Worm (Caenorhabditis elegans): ENCODE measurements around the gene Y39B6A.5.

Y39B6A.5 gene

DNA sequence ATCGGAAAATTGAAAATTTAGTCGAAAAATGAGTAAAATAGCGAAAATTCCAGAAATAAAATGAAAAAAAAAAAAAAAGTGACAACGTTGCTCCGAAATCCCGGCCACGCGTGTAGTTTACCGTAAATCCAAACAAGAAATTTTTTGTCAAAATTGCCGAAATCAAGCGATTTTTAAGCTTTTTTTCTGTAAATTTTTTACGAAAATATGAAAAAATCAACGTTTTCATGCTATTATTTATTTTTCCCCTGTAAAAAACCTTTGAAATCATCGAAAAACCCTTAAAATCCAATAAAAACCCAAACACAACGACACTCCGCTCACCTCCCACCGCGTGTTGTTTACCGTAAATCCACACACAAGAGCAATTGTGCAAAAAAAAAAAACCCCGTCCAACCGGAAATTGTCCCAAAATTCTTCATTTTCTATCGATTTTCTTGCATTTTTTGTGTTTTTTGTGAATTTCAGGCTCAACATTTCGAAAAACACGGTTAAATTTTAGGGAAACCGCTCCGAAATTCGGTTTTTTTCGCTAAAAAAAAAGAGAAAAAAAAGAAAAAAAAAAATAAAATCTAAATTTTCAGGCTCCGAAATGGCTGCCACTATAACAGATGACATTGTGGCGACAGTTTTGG, 31.4 kb upstream of the Y39B6A.5 start, which contains the start of the genes Y39B6A.3 and pph-5:
Y39B6A.3 (minus strand) TSS at position 51 of the 635 bp plus-strand sequence.
pph-5 (plus strand) TSS at position 585 of the 635 bp plus-strand sequence.
- no peak for TF ChIP-seq nhr-77 (tag; optimal IDR thresholded peaks at IDR 0.05)
- TF ChIP-seq ceh-16 (tag; optimal IDR thresholded peaks at IDR 0.05) = no peak
- no peak for TF ChIP-seq egl-27 (tag; optimal IDR thresholded peaks at IDR 0.05)
- peak; percentile 25 for TF ChIP-seq elt-2 (tag; optimal IDR thresholded peaks at IDR 0.05)
- TF ChIP-seq pqm-1 (tag; optimal IDR thresholded peaks at IDR 0.05) = peak; percentile 8
- no peak for TF ChIP-seq lsy-12 (tag; optimal IDR thresholded peaks at IDR 0.05)
- TF ChIP-seq mdl-1 (tag; optimal IDR thresholded peaks at IDR 0.05) = no peak
- TF ChIP-seq fkh-10 (GFP tag; optimal IDR thresholded peaks at IDR 0.05) = peak; percentile 1
- peak; percentile 0 for TF ChIP-seq ceh-28 (tag; optimal IDR thresholded peaks at IDR 0.05)
- no peak for TF ChIP-seq snpc-4 (tag; optimal IDR thresholded peaks at IDR 0.05)
- TF ChIP-seq ztf-4 (tag; optimal IDR thresholded peaks at IDR 0.05) = no peak
- TF ChIP-seq R02D3.7 (tag; optimal IDR thresholded peaks at IDR 0.05) = peak; percentile 97
- no peak for TF ChIP-seq elt-3 (tag; optimal IDR thresholded peaks at IDR 0.05)
- TF ChIP-seq unc-62 (GFP tag; optimal IDR thresholded peaks at IDR 0.05) = no peak
- no peak for TF ChIP-seq nhr-23 (tag; optimal IDR thresholded peaks at IDR 0.05)
- no peak for TF ChIP-seq ceh-9 (tag; optimal IDR thresholded peaks at IDR 0.05)
- no peak for TF ChIP-seq nhr-43 (tag; optimal IDR thresholded peaks at IDR 0.05; ENCODE audit: poor library complexity, severe bottlenecking)
- TF ChIP-seq nhr-11 (tag; optimal IDR thresholded peaks at IDR 0.05) = no peak
- no peak for TF ChIP-seq skn-1 (tag; optimal IDR thresholded peaks at IDR 0.05)
- TF ChIP-seq nhr-67 (tag; optimal IDR thresholded peaks at IDR 0.05) = no peak
- peak; percentile 8 for TF ChIP-seq pha-4 (tag; optimal IDR thresholded peaks at IDR 0.05)
- no peak for TF ChIP-seq elt-1 (tag; optimal IDR thresholded peaks at IDR 0.05)
- no peak for TF ChIP-seq nhr-28 (tag; optimal IDR thresholded peaks at IDR 0.05)
- TF ChIP-seq tbx-2 (tag; optimal IDR thresholded peaks at IDR 0.05) = no peak
- TF ChIP-seq mml-1 (tag; optimal IDR thresholded peaks at IDR 0.05) = no peak
- TF ChIP-seq ZK546.5 (tag; optimal IDR thresholded peaks at IDR 0.05) = no peak
- no peak for TF ChIP-seq eor-1 (tag; optimal IDR thresholded peaks at IDR 0.05)
- peak; percentile 23 for TF ChIP-seq nfya-1 (tag; optimal IDR thresholded peaks at IDR 0.05; ENCODE audit: insufficient read depth)
- peak; percentile 74 for TF ChIP-seq lin-15B (tag; optimal IDR thresholded peaks at IDR 0.05)

DNA sequence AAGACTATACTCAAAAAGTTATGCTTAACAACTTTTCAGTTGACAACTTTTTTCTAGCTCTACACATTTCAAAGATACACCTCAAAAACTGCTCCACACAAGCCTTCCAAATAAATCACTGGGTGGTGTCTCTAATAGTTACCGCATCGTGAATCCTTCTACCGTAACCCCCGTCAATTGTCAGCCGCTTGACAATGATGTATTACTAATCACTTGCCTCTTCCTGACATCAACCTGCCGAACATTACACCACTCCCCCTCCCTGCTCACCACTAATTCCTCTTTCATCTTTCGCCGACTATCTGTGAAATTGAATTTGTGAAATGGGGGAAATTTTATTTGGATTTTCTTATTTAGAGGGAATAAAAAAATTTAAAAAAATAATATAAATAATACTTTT, 23.0 kb upstream of the Y39B6A.5 start:
- TF ChIP-seq lin-39 (tag; optimal IDR thresholded peaks at IDR 0.05) (no peak), daf-12 (tag; optimal IDR thresholded peaks at IDR 0.05) (no peak), nfya-1 (tag; optimal IDR thresholded peaks at IDR 0.05; ENCODE audit: insufficient read depth) (no peak), elt-3 (tag; optimal IDR thresholded peaks at IDR 0.05) (no peak), nhr-23 (tag; optimal IDR thresholded peaks at IDR 0.05) (no peak), nhr-76 (tag; optimal IDR thresholded peaks at IDR 0.05) (no peak), zag-1 (tag; optimal IDR thresholded peaks at IDR 0.05) (no peak), elt-2 (tag; optimal IDR thresholded peaks at IDR 0.05) (no peak), nhr-43 (tag; optimal IDR thresholded peaks at IDR 0.05; ENCODE audit: poor library complexity, severe bottlenecking) (no peak), aly-2 (tag; optimal IDR thresholded peaks at IDR 0.05) (no peak), ceh-28 (tag; optimal IDR thresholded peaks at IDR 0.05) (no peak), tbx-2 (tag; optimal IDR thresholded peaks at IDR 0.05) (no peak), ceh-82 (tag; optimal IDR thresholded peaks at IDR 0.05) (no peak)

DNA sequence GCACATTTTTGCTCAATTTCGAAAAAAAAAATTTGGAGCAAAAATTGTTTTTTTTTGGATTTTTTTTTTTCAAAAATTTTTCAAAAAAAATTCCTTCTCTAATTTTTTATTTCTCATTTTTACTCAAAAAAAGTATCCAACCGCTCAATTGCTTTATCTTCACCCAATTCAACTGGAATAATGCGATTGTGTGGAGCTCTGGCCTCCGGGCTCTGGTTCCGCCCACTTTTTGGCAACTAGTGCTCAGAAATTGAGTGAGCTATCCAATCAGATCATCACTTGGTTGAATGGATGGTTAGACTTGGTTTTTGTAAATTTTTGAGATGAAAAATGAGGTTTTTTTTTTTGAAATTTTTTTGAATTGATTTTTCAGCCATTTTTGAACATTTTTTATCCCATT, 20.2 kb upstream of the Y39B6A.5 start:
- TF ChIP-seq fos-1 (tag; optimal IDR thresholded peaks at IDR 0.05) (no peak), nhr-67 (tag; optimal IDR thresholded peaks at IDR 0.05) (no peak)

DNA sequence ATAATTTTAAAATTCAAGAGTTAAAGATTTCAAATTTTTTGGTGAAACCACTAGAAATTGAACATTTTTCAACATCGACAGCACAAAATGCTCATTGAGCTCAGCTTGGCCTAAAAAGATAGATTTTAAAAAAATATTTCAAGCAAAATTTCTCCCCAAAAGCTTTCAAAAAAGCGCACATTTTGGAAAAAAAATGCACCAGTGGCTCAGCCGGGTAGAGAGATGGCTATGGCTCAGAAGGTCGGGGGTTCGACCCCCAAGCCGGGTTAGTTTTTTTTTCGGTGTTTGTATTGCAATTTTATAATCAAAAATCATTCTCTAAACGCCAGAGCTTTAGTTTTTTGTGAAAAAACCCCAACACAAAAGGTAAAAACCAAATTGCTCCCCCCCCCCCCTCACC, 19.1 kb upstream of the Y39B6A.5 start:
- TF ChIP-seq pqm-1 (tag; optimal IDR thresholded peaks at IDR 0.05) (no peak), mdl-1 (tag; optimal IDR thresholded peaks at IDR 0.05) (no peak), lsy-12 (tag; optimal IDR thresholded peaks at IDR 0.05) (no peak), lin-39 (tag; optimal IDR thresholded peaks at IDR 0.05) (no peak), R02D3.7 (tag; optimal IDR thresholded peaks at IDR 0.05) (no peak), nhr-12 (tag; optimal IDR thresholded peaks at IDR 0.05) (no peak), nhr-23 (tag; optimal IDR thresholded peaks at IDR 0.05) (no peak), nhr-76 (tag; optimal IDR thresholded peaks at IDR 0.05) (no peak), nhr-28 (tag; optimal IDR thresholded peaks at IDR 0.05) (no peak), unc-39 (tag; optimal IDR thresholded peaks at IDR 0.05) (no peak), tbx-2 (tag; optimal IDR thresholded peaks at IDR 0.05) (no peak), eor-1 (tag; optimal IDR thresholded peaks at IDR 0.05) (no peak), ceh-9 (tag; optimal IDR thresholded peaks at IDR 0.05) (no peak), zag-1 (tag; optimal IDR thresholded peaks at IDR 0.05) (no peak), elt-2 (tag; optimal IDR thresholded peaks at IDR 0.05) (no peak), nfya-1 (tag; optimal IDR thresholded peaks at IDR 0.05; ENCODE audit: insufficient read depth) (no peak)

Measured in whole organism, L3 larva.